Fruit fly (Drosophila melanogaster): ENCODE results near the gene CG8519.
A peak's percentile ranks its signal among the peaks of the same experiment; 100 is the strongest.

Gene CG8519

dm6 chr3L:6731077-6731476, 26.4 kb downstream of the CG8519 start:
- no peak for TF ChIP-seq CG8478 (optimal IDR thresholded peaks at IDR 0.05)
- no peak for TF ChIP-seq CTCF (optimal IDR thresholded peaks at IDR 0.05)

dm6 chr3L:6742110-6742718, 37.6 kb downstream of the CG8519 start:
- TF ChIP-seq CTCF (optimal IDR thresholded peaks at IDR 0.05) (peak; percentile 32 to 60), CG8478 (optimal IDR thresholded peaks at IDR 0.05) (peak; percentile 0)

- TF ChIP-seq CG8478 (optimal IDR thresholded peaks at IDR 0.05) (no peak), CTCF (optimal IDR thresholded peaks at IDR 0.05) (peak in 1 of 2 experiments; percentile 40)
Measured at dm6 chr3L:6742974-6743345, 38.3 kb downstream of the CG8519 start, which contains the start of gene dikar. Gene dikar (minus strand): TSS chr3L:6743164.

- TF ChIP-seq CTCF (optimal IDR thresholded peaks at IDR 0.05) (peak; percentile 64 to 79), CG8478 (optimal IDR thresholded peaks at IDR 0.05) (no peak)
Measured at dm6 chr3L:6743346-6744165, 38.9 kb downstream of the CG8519 start.

- no peak for TF ChIP-seq CG8478 (optimal IDR thresholded peaks at IDR 0.05)
- TF ChIP-seq CTCF (optimal IDR thresholded peaks at IDR 0.05), result peak; percentile 97
Measured at dm6 chr3L:6747127-6747526, 42.5 kb downstream of the CG8519 start.

dm6 chr3L:6750835-6751234, 46.2 kb downstream of the CG8519 start:
- TF ChIP-seq CG8478 (optimal IDR thresholded peaks at IDR 0.05) (no peak), CTCF (optimal IDR thresholded peaks at IDR 0.05) (no peak)

dm6 chr3L:6752278-6753096, 47.8 kb downstream of the CG8519 start, which contains the start of the genes velo and Sbds:
Gene velo (minus strand): TSS chr3L:6752752.
Gene Sbds (plus strand): TSS chr3L:6752913.
- no peak for TF ChIP-seq CG8478 (optimal IDR thresholded peaks at IDR 0.05)
- TF ChIP-seq CTCF (optimal IDR thresholded peaks at IDR 0.05), result peak; percentile 93

dm6 chr3L:6756197-6756736, 51.6 kb downstream of the CG8519 start, which contains the start of gene Ist1:
Gene Ist1 (minus strand): TSS chr3L:6756497.
- TF ChIP-seq CTCF (optimal IDR thresholded peaks at IDR 0.05) (no peak), CG8478 (optimal IDR thresholded peaks at IDR 0.05) (no peak)
